Fruit fly (Drosophila melanogaster) Kc167 (cell line): ENCODE measurements around the gene milt.

Experiments
- Myc ChIP-seq: fragments of >200 bp; optimal IDR thresholded peaks from 2 replicates; lab custom pipeline; 2017; ENCODE audit warnings: missing external identifiers
- Sin3A ChIP-seq: fragments of >200 bp; optimal IDR thresholded peaks from 2 replicates; lab custom pipeline; 2018; ENCODE audit warnings: missing external identifiers
- h ChIP-seq: fragments of >200 bp; optimal IDR thresholded peaks from 3 replicates; lab custom pipeline; 2018; ENCODE audit warnings: missing external identifiers
- insv ChIP-seq: fragments of >200 bp; optimal IDR thresholded peaks from 3 replicates; lab custom pipeline; 2018; ENCODE audit warnings: missing external identifiers
- psq ChIP-seq: fragments of >200 bp; optimal IDR thresholded peaks from 2 replicates; lab custom pipeline; 2017; ENCODE audit warnings: missing external identifiers
- ttk ChIP-seq: sonication (Bioruptor generic); optimal IDR thresholded peaks from 2 replicates; lab custom pipeline; 2017; ENCODE audit warnings: missing external identifiers

DNA sequence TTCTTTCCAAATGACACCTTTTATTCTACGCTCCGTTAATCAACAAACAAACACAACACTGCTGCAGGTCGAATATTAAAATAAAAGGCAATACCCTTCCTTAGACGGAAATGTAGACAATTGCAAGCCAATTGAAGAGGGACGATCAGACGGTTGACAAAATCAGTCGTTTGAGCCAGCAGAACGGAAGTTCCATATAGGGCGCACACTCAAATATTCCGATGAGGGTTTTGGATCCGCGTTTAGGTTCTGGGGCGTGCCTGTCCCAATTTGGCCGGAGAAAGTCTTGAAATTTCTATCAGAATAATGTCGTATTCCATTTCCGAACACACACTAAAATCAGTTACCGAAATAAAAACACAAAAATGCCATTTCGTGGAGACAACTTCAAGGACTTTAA lies 25.7 kb upstream of the milt start, which contains the start of gene CG43321:
- no peak for TF ChIP-seq insv (lab: Kevin White, UChicago)
- no peak for TF ChIP-seq ttk (lab: Kevin White, UChicago)
- TF ChIP-seq h (lab: Kevin White, UChicago) = no peak
- no peak for TF ChIP-seq psq (lab: Kevin White, UChicago)
- no peak for TF ChIP-seq Sin3A
- no peak for TF ChIP-seq Myc (lab: Kevin White, UChicago)
